Worm (Caenorhabditis elegans) whole organism, young adult: ENCODE measurements around the gene F26D2.14.
"Not testable (repeated sequence)": the region's sequence is repeated elsewhere in the genome, so short reads cannot be mapped to it uniquely, and the experiment has no call there.

Source experiments
- B0336.3 ChIP-seq: fragments of 200-800 bp; sonication (Bioruptor generic); IDR thresholded peaks from 2 replicates; pipeline ENCODE4 v1.3.6; 2022; ENCODE audit warnings: missing genetic modification characterization, missing compliant biosample characterization
- F49E8.2 ChIP-seq: sonication (generic microtip); optimal IDR thresholded peaks from 3 replicates; lab custom pipeline; 2017; ENCODE audit warnings: missing genetic modification characterization, mild to moderate bottlenecking, missing compliant biosample characterization, antibody characterized with exemption, moderate library complexity; ENCODE audit not compliant: insufficient read depth
- Y53F4B.3 ChIP-seq: fragments of 200-800 bp; sonication (Bioruptor generic); IDR thresholded peaks from 2 replicates; pipeline ENCODE4 v1.3.6; 2022; ENCODE audit warnings: missing genetic modification reagents, missing genetic modification characterization, missing compliant biosample characterization
- Y95B8A.8 ChIP-seq: fragments of 200-800 bp; sonication (Bioruptor generic); IDR thresholded peaks from 2 replicates; pipeline ENCODE4 v1.3.6; 2022; ENCODE audit warnings: missing genetic modification reagents, missing genetic modification characterization, missing compliant biosample characterization
- aptf-3 ChIP-seq: fragments of 200-800 bp; sonication (Bioruptor generic); IDR thresholded peaks from 2 replicates; pipeline ENCODE4 v1.3.6; 2022; ENCODE audit warnings: missing genetic modification characterization, missing compliant biosample characterization
- athp-1 ChIP-seq: sonication (generic microtip); optimal IDR thresholded peaks from 2 replicates; lab custom pipeline; 2017; ENCODE audit warnings: mild to moderate bottlenecking, missing genetic modification characterization, missing compliant biosample characterization
- ceh-91 ChIP-seq: fragments of 200-800 bp; sonication (Bioruptor generic); IDR thresholded peaks from 2 replicates; pipeline ENCODE4 v1.3.6; 2022; ENCODE audit warnings: missing genetic modification reagents, missing genetic modification characterization, missing compliant biosample characterization
- dox-1 ChIP-seq: fragments of 200-800 bp; sonication (Bioruptor generic); IDR thresholded peaks from 2 replicates; pipeline ENCODE4 v1.3.6; 2022; ENCODE audit warnings: missing genetic modification reagents, missing genetic modification characterization, missing compliant biosample characterization
- hsf-1 ChIP-seq: fragments of 200-800 bp; sonication (Bioruptor generic); IDR thresholded peaks from 2 replicates; pipeline ENCODE4 v1.3.6; 2022; ENCODE audit warnings: missing genetic modification reagents, missing genetic modification characterization, missing compliant biosample characterization
- mel-28 ChIP-seq: sonication (generic microtip); optimal IDR thresholded peaks from 2 replicates; lab custom pipeline; 2016; ENCODE audit warnings: borderline replicate concordance, mild to moderate bottlenecking, missing genetic modification characterization, missing compliant biosample characterization
- nfya-1 ChIP-seq: sonication (generic microtip); optimal IDR thresholded peaks from 2 replicates; lab custom pipeline; 2017; ENCODE audit warnings: antibody characterized with exemption, missing compliant biosample characterization, missing genetic modification characterization, borderline replicate concordance; ENCODE audit not compliant: insufficient read depth
- unc-130 ChIP-seq: sonication (generic microtip); optimal IDR thresholded peaks from 2 replicates; lab custom pipeline; 2016; ENCODE audit warnings: missing genetic modification reagents, missing genetic modification characterization, missing compliant biosample characterization
- unc-62 ChIP-seq: fragments of 150-350 bp; optimal IDR thresholded peaks from 2 replicates; lab custom pipeline; 2014; ENCODE audit warnings: missing biosample characterization, missing genetic modification reagents, missing genetic modification characterization

ce11 chrV:16474686-16475085 is 39.0 kb downstream of the F26D2.14 start:
- not testable (repeated sequence) for TF ChIP-seq ceh-91 (GFP tag; lab: Robert Waterston, UW); Y95B8A.8 (GFP tag; lab: Robert Waterston, UW); mel-28 (tag; lab: Kevin White, UChicago); unc-130 (GFP tag; lab: Kevin White, UChicago); Y53F4B.3 (GFP tag; lab: Robert Waterston, UW); hsf-1 (GFP tag; lab: Robert Waterston, UW); nfya-1 (tag; lab: Kevin White, UChicago); dox-1; athp-1 (tag; lab: Kevin White, UChicago); aptf-3 (GFP tag; lab: Robert Waterston, UW); F49E8.2 (tag; lab: Kevin White, UChicago); B0336.3; unc-62
